Fruit fly (Drosophila melanogaster): ENCODE data around the gene Bx.

- TF ChIP-seq pan (optimal IDR thresholded peaks at IDR 0.05) (no peak), psq (optimal IDR thresholded peaks at IDR 0.05) (no peak)
Measured at dm6 chrX:18564984-18565383, 49.8 kb downstream of the Bx start.

Data from whole organism.